Worm (Caenorhabditis elegans) whole organism, L1 larva: ENCODE results near the gene W09D10.4.

Experiments
- C16A3.4 ChIP-seq: fragments of 150-350 bp; optimal IDR thresholded peaks from 2 replicates; lab custom pipeline; 2014; ENCODE audit warnings: missing biosample characterization, missing genetic modification characterization
- alr-1 ChIP-seq: fragments of 200-800 bp; sonication (Bioruptor generic); optimal IDR thresholded peaks from 2 replicates; lab custom pipeline; 2018; ENCODE audit warnings: borderline replicate concordance, mild to moderate bottlenecking, missing genetic modification characterization, missing compliant biosample characterization
- blmp-1 ChIP-seq: fragments of 150-350 bp; optimal IDR thresholded peaks from 2 replicates; lab custom pipeline; 2014; ENCODE audit warnings: missing biosample characterization, missing genetic modification characterization
- ceh-63 ChIP-seq: fragments of 200-800 bp; sonication (Bioruptor generic); optimal IDR thresholded peaks from 2 replicates; lab custom pipeline; 2018; ENCODE audit warnings: mild to moderate bottlenecking, missing genetic modification characterization, missing compliant biosample characterization
- ceh-88 ChIP-seq: fragments of 200-800 bp; sonication (Bioruptor generic); IDR thresholded peaks from 2 replicates; pipeline ENCODE4 v1.3.6; 2022; ENCODE audit warnings: missing genetic modification characterization, missing compliant biosample characterization
- ceh-90 ChIP-seq: sonication (generic microtip); optimal IDR thresholded peaks from 2 replicates; lab custom pipeline; 2016; ENCODE audit warnings: missing genetic modification characterization, missing compliant biosample characterization
- efl-1 ChIP-seq, 4 experiments: fragments of 150-350 bp; optimal IDR thresholded peaks in 3 of 4; peaks in 1 of 4; 1 replicate in 1 of 4; 2 replicates in 3 of 4; lab custom pipeline; 2014; ENCODE audit warnings: missing biosample characterization in 2 of 4, missing genetic modification characterization in 2 of 4, missing genetic modification reagents in 2 of 4
- egl-27 ChIP-seq, 2 experiments: fragments of 150-350 bp in 1 of 2; sonication (generic microtip); optimal IDR thresholded peaks; 3 replicates each; lab custom pipeline; 2017 to 2018; ENCODE audit warnings: missing biosample characterization in 2 of 2, missing genetic modification characterization in 2 of 2, missing genetic modification reagents in 2 of 2
- elt-3 ChIP-seq, 6 experiments: fragments of 150-350 bp in 1 of 6; sonication (generic microtip); optimal IDR thresholded peaks; 2 replicates each; lab custom pipeline; 2017 to 2018; ENCODE audit warnings: missing biosample characterization in 6 of 6, missing genetic modification characterization in 6 of 6, inconsistent platforms in 1 of 6
- fkh-8 ChIP-seq: sonication (generic microtip); optimal IDR thresholded peaks from 2 replicates; lab custom pipeline; 2016; ENCODE audit warnings: mild to moderate bottlenecking, missing genetic modification characterization, missing compliant biosample characterization
- fos-1 ChIP-seq: fragments of 150-350 bp; optimal IDR thresholded peaks from 2 replicates; lab custom pipeline; 2014; ENCODE audit warnings: missing biosample characterization, missing genetic modification characterization
- grh-1 ChIP-seq: fragments of 200-800 bp; sonication (Bioruptor generic); IDR thresholded peaks from 2 replicates; pipeline ENCODE4 v1.3.6; 2022; ENCODE audit warnings: missing genetic modification reagents, missing genetic modification characterization, missing compliant biosample characterization
- hlh-17 ChIP-seq: fragments of 200-800 bp; sonication (Bioruptor generic); optimal IDR thresholded peaks from 2 replicates; lab custom pipeline; 2018; ENCODE audit warnings: missing genetic modification characterization, mild to moderate bottlenecking, missing compliant biosample characterization, moderate library complexity, borderline replicate concordance
- lin-14 ChIP-seq: fragments of 200-800 bp; sonication (Bioruptor generic); optimal IDR thresholded peaks from 2 replicates; lab custom pipeline; 2018; ENCODE audit warnings: mild to moderate bottlenecking, missing genetic modification characterization, moderate library complexity, missing compliant biosample characterization
- lin-35 ChIP-seq, 2 experiments: fragments of 150-350 bp; optimal IDR thresholded peaks; 2 replicates each; lab custom pipeline; 2014; ENCODE audit warnings: missing biosample characterization in 2 of 2, missing genetic modification characterization in 2 of 2, missing genetic modification reagents in 2 of 2
- mab-9 ChIP-seq: fragments of 200-800 bp; sonication (Bioruptor generic); IDR thresholded peaks from 2 replicates; pipeline ENCODE4 v1.3.6; 2022; ENCODE audit warnings: missing genetic modification reagents, missing genetic modification characterization, missing compliant biosample characterization
- mdl-1 ChIP-seq, 2 experiments: fragments of 150-350 bp; optimal IDR thresholded peaks; 2 replicates each; lab custom pipeline; 2014 to 2017; ENCODE audit warnings: missing biosample characterization in 2 of 2, missing genetic modification characterization in 2 of 2, inconsistent platforms in 1 of 2
- mep-1 ChIP-seq: fragments of 150-350 bp; optimal IDR thresholded peaks from 2 replicates; lab custom pipeline; 2014; ENCODE audit warnings: missing biosample characterization, missing genetic modification characterization
- nhr-12 ChIP-seq: sonication (generic microtip); optimal IDR thresholded peaks from 2 replicates; lab custom pipeline; 2017; ENCODE audit warnings: missing biosample characterization, missing genetic modification characterization
- nhr-20 ChIP-seq: sonication (generic microtip); optimal IDR thresholded peaks from 2 replicates; lab custom pipeline; 2016; ENCODE audit warnings: mild to moderate bottlenecking, missing genetic modification characterization, missing compliant biosample characterization
- nhr-28 ChIP-seq: fragments of 150-350 bp; optimal IDR thresholded peaks from 2 replicates; lab custom pipeline; 2014; ENCODE audit warnings: missing biosample characterization, missing genetic modification characterization
- nhr-47 ChIP-seq: sonication (generic microtip); optimal IDR thresholded peaks from 2 replicates; lab custom pipeline; 2016; ENCODE audit warnings: mild to moderate bottlenecking, missing genetic modification characterization, moderate library complexity, missing compliant biosample characterization
- nhr-85 ChIP-seq: sonication (generic microtip); peaks from one replicate; lab custom pipeline; 2016; ENCODE audit warnings: missing genetic modification characterization, inconsistent platforms, missing compliant biosample characterization
- nhr-90 ChIP-seq: sonication (generic microtip); optimal IDR thresholded peaks from 2 replicates; lab custom pipeline; 2016; ENCODE audit warnings: mild to moderate bottlenecking, missing genetic modification characterization, missing compliant biosample characterization; ENCODE audit not compliant: poor library complexity
- pag-3 ChIP-seq: sonication (generic microtip); optimal IDR thresholded peaks from 2 replicates; lab custom pipeline; 2017; ENCODE audit warnings: missing genetic modification characterization, mild to moderate bottlenecking, missing compliant biosample characterization, antibody characterized with exemption, borderline replicate concordance; ENCODE audit not compliant: insufficient read depth
- pax-3 ChIP-seq: fragments of 200-800 bp; sonication (Bioruptor generic); optimal IDR thresholded peaks from 2 replicates; lab custom pipeline; 2018; ENCODE audit warnings: mild to moderate bottlenecking, missing genetic modification characterization, moderate library complexity, missing compliant biosample characterization
- pqm-1 ChIP-seq: sonication (generic microtip); optimal IDR thresholded peaks from 3 replicates; lab custom pipeline; 2017; ENCODE audit warnings: missing biosample characterization, missing genetic modification characterization
- rnt-1 ChIP-seq: sonication (generic microtip); optimal IDR thresholded peaks from 2 replicates; lab custom pipeline; 2016; ENCODE audit warnings: mild to moderate bottlenecking, missing genetic modification characterization, moderate library complexity, missing compliant biosample characterization
- skn-1 ChIP-seq: fragments of 150-350 bp; optimal IDR thresholded peaks from 2 replicates; lab custom pipeline; 2014; ENCODE audit warnings: missing biosample characterization, missing genetic modification characterization
- snu-23 ChIP-seq: sonication (generic microtip); optimal IDR thresholded peaks from 2 replicates; lab custom pipeline; 2016; ENCODE audit warnings: missing genetic modification characterization, missing compliant biosample characterization
- sptf-1 ChIP-seq: fragments of 150-350 bp; optimal IDR thresholded peaks from 2 replicates; lab custom pipeline; 2014; ENCODE audit warnings: missing biosample characterization, missing genetic modification characterization
- swsn-7 ChIP-seq: sonication (generic microtip); optimal IDR thresholded peaks from 2 replicates; lab custom pipeline; 2016; ENCODE audit warnings: missing genetic modification characterization, missing compliant biosample characterization
- unc-62 ChIP-seq: fragments of 150-350 bp; optimal IDR thresholded peaks from 2 replicates; lab custom pipeline; 2014; ENCODE audit warnings: missing biosample characterization, missing genetic modification reagents, missing genetic modification characterization
- unc-98 ChIP-seq: fragments of 200-800 bp; sonication (Bioruptor generic); IDR thresholded peaks from 2 replicates; pipeline ENCODE4 v1.3.6; 2022; ENCODE audit warnings: missing genetic modification characterization, missing compliant biosample characterization
- vab-15 ChIP-seq: sonication (generic microtip); optimal IDR thresholded peaks from 2 replicates; lab custom pipeline; 2017; ENCODE audit warnings: missing genotype, mild to moderate bottlenecking, missing genetic modification characterization, missing compliant biosample characterization
- xbp-1 ChIP-seq: sonication (generic microtip); optimal IDR thresholded peaks from 2 replicates; lab custom pipeline; 2016; ENCODE audit warnings: missing genetic modification characterization, missing compliant biosample characterization

Gene W09D10.4

ce11 chrIII:10739902-10740301, 23.9 kb upstream of the W09D10.4 start (continued):
- TF ChIP-seq alr-1 (tag; lab: Kevin White, UChicago) (no peak), pax-3 (peak; percentile 5), xbp-1 (tag; lab: Kevin White, UChicago) (peak; percentile 70), fkh-8 (peak; percentile 71), snu-23 (peak; percentile 71), hlh-17 (no peak)

DNA sequence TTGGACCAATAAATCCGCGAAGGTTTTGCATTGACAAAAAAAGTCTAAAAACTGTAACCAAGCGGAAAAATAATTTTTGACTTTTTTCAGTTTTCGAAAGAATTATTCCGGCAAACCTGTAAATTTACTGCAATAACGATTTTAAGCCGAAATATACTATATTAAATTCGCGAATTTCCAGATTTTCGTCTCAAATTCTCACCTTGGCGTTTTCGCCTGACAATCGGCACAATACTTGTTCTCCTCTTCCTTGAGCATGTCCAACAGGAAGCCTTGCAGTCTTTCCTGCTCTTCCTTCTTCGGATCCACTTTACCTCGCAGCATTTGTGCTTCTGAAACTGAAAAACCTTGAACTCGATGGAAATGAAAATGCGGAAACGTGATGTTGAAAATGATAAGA, 23.5 kb upstream of the W09D10.4 start, which contains the start of gene smap-1:
Gene smap-1 (minus strand): TSS at position 338 of the 400 bp plus-strand sequence.
- TF ChIP-seq efl-1 (optimal IDR thresholded peaks at IDR 0.05; lab: Kevin White, UChicago) (no peak), efl-1 (GFP tag; optimal IDR thresholded peaks at IDR 0.05 in 1 of 2; lab: Kevin White, UChicago) (peak in 1 of 2 experiments; percentile 89), swsn-7 (tag; lab: Kevin White, UChicago) (no peak)

DNA sequence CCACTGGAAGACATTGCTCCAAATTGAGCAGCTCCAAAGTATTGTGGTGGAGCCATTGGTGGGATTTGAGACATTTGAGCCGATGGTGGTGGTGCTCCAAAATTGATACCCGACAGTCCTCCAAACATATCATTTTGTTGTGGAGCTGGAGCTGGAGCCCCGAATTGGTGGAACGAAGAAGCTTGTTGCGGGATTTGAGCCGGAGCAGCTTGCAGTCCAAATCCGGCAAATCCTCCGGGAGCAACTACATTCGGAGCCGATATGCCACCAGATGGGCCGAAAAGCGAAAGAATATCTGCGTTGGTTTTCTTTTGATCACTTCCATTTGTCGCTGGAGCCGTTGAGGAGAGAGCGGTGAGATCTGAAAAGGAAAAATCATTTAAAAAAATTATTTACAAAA, 22.1 kb upstream of the W09D10.4 start:
- TF ChIP-seq efl-1 (optimal IDR thresholded peaks at IDR 0.05; lab: Kevin White, UChicago): no peak
- TF ChIP-seq efl-1 (GFP tag; optimal IDR thresholded peaks at IDR 0.05 in 1 of 2; lab: Kevin White, UChicago): peak in 1 of 2 experiments; percentile 25
- TF ChIP-seq egl-27 (tag; optimal IDR thresholded peaks at IDR 0.05; lab: Kevin White, UChicago): no peak
- no peak for TF ChIP-seq mep-1

DNA sequence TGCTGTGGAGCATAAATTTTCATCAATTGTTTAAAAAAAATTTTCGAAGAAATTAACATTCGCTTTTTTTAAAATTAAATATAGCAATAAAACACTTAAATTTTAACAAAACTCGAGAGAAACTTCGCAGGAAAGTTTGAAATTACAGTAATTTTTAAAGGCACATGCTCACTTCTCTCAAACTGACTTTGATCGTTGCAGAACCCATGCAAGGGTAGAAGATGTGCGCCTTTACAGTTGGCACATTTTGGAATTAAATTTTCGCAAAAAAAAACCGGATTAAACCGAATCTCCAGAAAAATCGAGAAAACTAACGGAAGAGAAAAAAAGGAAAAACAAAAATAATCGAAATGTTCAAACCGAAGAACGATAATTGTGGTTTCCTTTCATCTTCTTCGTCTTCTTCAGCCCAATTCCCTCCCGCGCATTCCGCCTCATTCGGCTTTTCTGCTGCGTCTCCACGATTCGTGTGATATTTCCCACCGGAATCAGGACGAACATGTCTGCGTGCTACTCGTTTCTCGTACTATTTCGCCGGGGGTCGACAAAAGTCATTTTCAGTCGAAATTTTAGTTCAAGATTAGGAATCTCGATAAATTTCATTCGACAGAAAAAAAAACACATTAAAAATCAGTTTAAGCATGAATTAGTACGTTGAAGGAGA, 20.5 kb upstream of the W09D10.4 start:
- TF ChIP-seq pag-3: no peak
- TF ChIP-seq unc-98 (GFP tag; lab: Robert Waterston, UW): no peak
- TF ChIP-seq vab-15: no peak
- TF ChIP-seq nhr-47 (tag; lab: Kevin White, UChicago): no peak
- no peak for TF ChIP-seq pqm-1 (tag; lab: Kevin White, UChicago)
- TF ChIP-seq mep-1: no peak
- no peak for TF ChIP-seq C16A3.4 (tag; lab: Kevin White, UChicago)
- TF ChIP-seq nhr-20 (tag; lab: Kevin White, UChicago): no peak
- TF ChIP-seq grh-1 (GFP tag; lab: Robert Waterston, UW): 0 out of 2 replicates have a peak, but pooled peaks have one; percentile 31
- TF ChIP-seq fos-1: no peak
- TF ChIP-seq lin-14 (GFP tag; lab: Kevin White, UChicago): peak; percentile 47
- TF ChIP-seq rnt-1: no peak
- peak; percentile 35 for TF ChIP-seq nhr-85 (tag; lab: Kevin White, UChicago)
- TF ChIP-seq nhr-12 (tag; lab: Kevin White, UChicago): no peak
- no peak for TF ChIP-seq mdl-1 (tag; optimal IDR thresholded peaks at IDR 0.05; lab: Kevin White, UChicago)
- TF ChIP-seq ceh-90 (tag; lab: Kevin White, UChicago): no peak
- TF ChIP-seq elt-3 (tag; optimal IDR thresholded peaks at IDR 0.05; lab: Kevin White, UChicago): peak in 1 of 6 experiments; percentile 4
- peak; percentile 11 to 35 for TF ChIP-seq efl-1 (optimal IDR thresholded peaks at IDR 0.05; lab: Kevin White, UChicago)
- TF ChIP-seq efl-1 (GFP tag; optimal IDR thresholded peaks at IDR 0.05 in 1 of 2; lab: Kevin White, UChicago): peak in 1 of 2 experiments; percentile 33
- no peak for TF ChIP-seq unc-62 (GFP tag; lab: Kevin White, UChicago)
- no peak for TF ChIP-seq ceh-88 (GFP tag; lab: Robert Waterston, UW)
- TF ChIP-seq nhr-28 (tag; lab: Kevin White, UChicago): no peak
- peak; percentile 76 for TF ChIP-seq blmp-1 (tag; lab: Kevin White, UChicago)
- no peak for TF ChIP-seq nhr-90 (tag; lab: Kevin White, UChicago)
- peak in 1 of 2 experiments; percentile 26 for TF ChIP-seq lin-35 (GFP tag; optimal IDR thresholded peaks at IDR 0.05; lab: Kevin White, UChicago)
- no peak for TF ChIP-seq sptf-1
- no peak for TF ChIP-seq mab-9 (GFP tag; lab: Robert Waterston, UW)
- TF ChIP-seq skn-1: no peak
- TF ChIP-seq ceh-63: no peak
